Worm (Caenorhabditis elegans): ENCODE measurements around the gene meg-2.

meg-2 gene

DNA sequence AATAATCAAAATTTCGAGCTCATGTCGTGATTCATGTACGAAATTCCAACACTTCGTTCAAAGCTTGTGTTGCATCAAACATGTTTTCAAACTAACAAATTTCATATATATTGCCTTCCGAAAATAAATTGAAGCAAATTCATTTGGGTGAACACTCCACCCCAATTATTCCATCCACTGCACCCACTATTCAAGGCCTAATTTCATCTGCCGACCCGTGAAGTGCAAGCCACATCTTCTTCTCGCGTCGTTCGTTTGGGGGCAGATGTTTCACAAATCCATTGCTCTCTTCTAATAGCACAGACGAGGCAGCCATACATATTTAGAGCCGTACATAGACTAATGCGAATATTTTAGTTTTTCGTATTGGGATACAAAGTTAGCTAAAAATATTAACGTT, 18.3 kb upstream of the meg-2 start:
- TF ChIP-seq aptf-2 (GFP tag; conservative IDR thresholded peaks at IDR 0.05) (no peak), pbrm-1 (GFP tag; IDR thresholded peaks at IDR 0.05) (no peak), K11D2.4 (GFP tag; IDR thresholded peaks at IDR 0.05) (no peak), nhr-179 (tag; optimal IDR thresholded peaks at IDR 0.05) (no peak), B0336.3 (GFP tag; IDR thresholded peaks at IDR 0.05) (no peak), T07F8.4 (tag; optimal IDR thresholded peaks at IDR 0.05) (no peak), nfya-1 (tag; optimal IDR thresholded peaks at IDR 0.05; ENCODE audit: borderline replicate concordance, insufficient read depth) (no peak), cebp-1 (GFP tag; IDR thresholded peaks at IDR 0.05) (no peak), cebp-1 (tag; optimal IDR thresholded peaks at IDR 0.05) (no peak), attf-3 (GFP tag; conservative IDR thresholded peaks at IDR 0.05) (no peak), ztf-18 (tag; optimal IDR thresholded peaks at IDR 0.05) (no peak)

DNA sequence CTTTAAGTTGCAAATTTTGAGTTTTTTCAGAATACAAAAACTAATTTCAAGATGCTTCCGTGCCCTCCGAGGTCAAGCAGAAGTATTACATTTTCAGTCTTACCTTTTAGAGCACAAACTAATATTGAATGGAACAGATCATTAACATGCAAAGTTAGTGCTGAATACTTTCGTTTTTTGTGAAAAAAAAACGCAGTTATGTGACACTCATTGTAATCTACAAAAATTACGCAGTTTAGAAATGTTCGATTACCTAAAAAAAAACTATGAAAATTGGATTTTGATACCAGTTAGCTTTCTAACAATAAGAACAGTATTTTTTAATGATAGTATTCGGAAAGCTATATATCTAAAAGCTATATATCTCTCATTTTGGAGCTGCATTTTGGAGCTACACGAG, 15.9 kb upstream of the meg-2 start:
- no peak for TF ChIP-seq rcor-1 (GFP tag; IDR thresholded peaks at IDR 0.05)
- TF ChIP-seq pbrm-1 (GFP tag; IDR thresholded peaks at IDR 0.05): no peak
- no peak for TF ChIP-seq mel-28 (tag; optimal IDR thresholded peaks at IDR 0.05; ENCODE audit: borderline replicate concordance)
- TF ChIP-seq F10E7.11 (tag; optimal IDR thresholded peaks at IDR 0.05): no peak
- no peak for TF ChIP-seq bed-2 (GFP tag; IDR thresholded peaks at IDR 0.05)

DNA sequence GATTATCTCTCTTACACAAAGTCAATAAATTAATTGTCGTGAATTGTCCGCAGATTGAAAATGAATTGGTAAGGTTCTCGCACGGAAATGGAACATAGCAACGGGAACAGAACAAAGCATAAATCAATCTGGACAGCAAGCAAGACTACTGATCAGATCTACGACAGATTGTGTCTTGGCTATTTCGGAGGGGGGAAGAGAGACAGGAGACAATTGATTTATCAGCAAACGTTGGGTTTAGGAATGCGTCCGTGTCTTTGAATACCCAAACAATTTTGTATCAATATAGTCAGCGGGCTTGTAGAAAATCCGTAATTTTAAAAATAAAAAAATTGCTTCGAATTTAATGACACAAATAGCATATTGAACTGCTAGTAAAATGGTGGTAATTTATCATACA, 15.4 kb upstream of the meg-2 start:
- no peak for TF ChIP-seq lin-40 (tag; optimal IDR thresholded peaks at IDR 0.05)
- no peak for TF ChIP-seq F23B12.7 (tag; optimal IDR thresholded peaks at IDR 0.05; ENCODE audit: insufficient read depth)
- TF ChIP-seq B0336.3 (GFP tag; IDR thresholded peaks at IDR 0.05): no peak
- TF ChIP-seq ceh-79 (tag; optimal IDR thresholded peaks at IDR 0.05): no peak
- TF ChIP-seq ama-1 (optimal IDR thresholded peaks at IDR 0.05): peak; percentile 36
- no peak for TF ChIP-seq ama-1 (GFP tag; optimal IDR thresholded peaks at IDR 0.05)
- TF ChIP-seq nfya-1 (tag; optimal IDR thresholded peaks at IDR 0.05; ENCODE audit: borderline replicate concordance, insufficient read depth): no peak
- TF ChIP-seq ceh-58 (GFP tag; IDR thresholded peaks at IDR 0.05): no peak
- no peak for TF ChIP-seq ztf-25 (GFP tag; IDR thresholded peaks at IDR 0.05)

DNA sequence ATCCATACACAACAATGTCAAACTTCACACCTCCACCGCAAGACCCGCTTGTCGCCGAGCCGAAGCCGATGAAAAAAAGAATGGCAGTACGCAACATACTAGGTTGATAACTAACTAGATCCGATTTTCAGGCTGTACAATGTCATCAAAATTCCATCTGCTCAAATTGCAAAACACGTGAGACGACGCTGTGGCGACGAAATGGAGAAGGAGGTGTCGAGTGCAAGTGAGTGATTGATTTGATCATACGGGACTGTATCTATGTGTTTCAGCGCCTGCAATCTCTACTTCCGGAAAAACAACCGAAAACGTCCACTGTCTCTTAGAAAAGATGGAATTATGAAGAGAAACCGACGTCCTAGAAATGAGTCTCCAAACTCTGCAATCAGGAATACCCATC, 14.4 kb upstream of the meg-2 start:
- TF ChIP-seq F39B2.1 (GFP tag; IDR thresholded peaks at IDR 0.05) (no peak), ceh-58 (GFP tag; IDR thresholded peaks at IDR 0.05) (0 out of 2 replicates have a peak, but pooled peaks have one; percentile 44)

DNA sequence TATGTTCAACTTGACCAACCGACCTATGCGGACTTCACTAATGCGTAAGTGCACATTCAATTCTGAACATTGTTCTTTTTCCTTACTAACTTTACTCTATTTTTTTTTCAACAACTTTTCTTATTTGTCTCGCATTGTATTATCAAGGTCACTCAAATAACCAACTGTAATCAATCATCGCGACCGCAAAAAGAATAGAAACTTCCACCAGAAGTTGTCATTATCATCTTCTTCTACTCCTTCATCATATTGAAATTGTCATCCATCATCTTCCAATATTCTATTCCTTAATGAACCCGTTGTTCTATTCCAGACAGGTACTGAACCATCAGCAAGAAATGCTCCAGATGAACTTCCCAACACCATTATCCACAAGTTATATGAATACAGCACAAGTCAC, 13.5 kb upstream of the meg-2 start:
- no peak for TF ChIP-seq bed-1 (GFP tag; IDR thresholded peaks at IDR 0.05)
- no peak for TF ChIP-seq K12H6.12 (tag; optimal IDR thresholded peaks at IDR 0.05)
- no peak for TF ChIP-seq B0019.2 (GFP tag; conservative IDR thresholded peaks at IDR 0.05)
- TF ChIP-seq lin-35 (GFP tag; optimal IDR thresholded peaks at IDR 0.05): no peak
- TF ChIP-seq hsf-1 (GFP tag; IDR thresholded peaks at IDR 0.05): no peak
- no peak for TF ChIP-seq ztf-22 (GFP tag; optimal IDR thresholded peaks at IDR 0.05)
- no peak for TF ChIP-seq mel-28 (tag; optimal IDR thresholded peaks at IDR 0.05; ENCODE audit: borderline replicate concordance)
- TF ChIP-seq bed-2 (GFP tag; IDR thresholded peaks at IDR 0.05): no peak
- no peak for TF ChIP-seq pha-4 (tag; optimal IDR thresholded peaks at IDR 0.05)
- TF ChIP-seq ceh-79 (tag; optimal IDR thresholded peaks at IDR 0.05): no peak
- no peak for TF ChIP-seq hlh-12 (tag; optimal IDR thresholded peaks at IDR 0.05)
- no peak for TF ChIP-seq egrh-3 (GFP tag; IDR thresholded peaks at IDR 0.05)
- no peak for TF ChIP-seq gei-17 (GFP tag; optimal IDR thresholded peaks at IDR 0.05)

All from whole organism, young adult.